Fruit fly (Drosophila melanogaster): ENCODE data around the gene CG3246.

The CG3246 gene

DNA sequence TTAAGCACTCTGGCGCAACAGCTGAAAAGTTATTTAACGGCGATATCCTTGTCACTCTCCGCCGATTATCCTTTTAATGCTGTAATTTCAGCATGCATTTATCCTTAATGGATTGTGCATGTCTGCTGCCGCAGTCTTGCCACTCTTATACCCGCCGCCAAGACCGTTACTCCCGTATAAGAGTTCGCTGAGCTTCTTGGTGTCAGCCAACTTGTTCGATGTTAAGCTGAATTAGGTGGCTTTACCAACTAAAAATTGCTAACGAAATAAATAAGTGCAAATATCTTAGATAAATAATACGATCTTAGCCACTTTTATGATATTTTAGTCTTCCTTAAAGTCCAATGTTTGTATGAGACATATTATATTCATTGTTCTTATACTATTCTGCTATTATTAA lies 20.6 kb downstream of the CG3246 start (continued):
- TF ChIP-seq cato (GFP tag; optimal IDR thresholded peaks at IDR 0.05; ENCODE audit: borderline replicate concordance), result no peak
- TF ChIP-seq Ets65A (GFP tag), result peak; percentile 1
- TF ChIP-seq ind (GFP tag; optimal IDR thresholded peaks at IDR 0.05), result no peak

DNA sequence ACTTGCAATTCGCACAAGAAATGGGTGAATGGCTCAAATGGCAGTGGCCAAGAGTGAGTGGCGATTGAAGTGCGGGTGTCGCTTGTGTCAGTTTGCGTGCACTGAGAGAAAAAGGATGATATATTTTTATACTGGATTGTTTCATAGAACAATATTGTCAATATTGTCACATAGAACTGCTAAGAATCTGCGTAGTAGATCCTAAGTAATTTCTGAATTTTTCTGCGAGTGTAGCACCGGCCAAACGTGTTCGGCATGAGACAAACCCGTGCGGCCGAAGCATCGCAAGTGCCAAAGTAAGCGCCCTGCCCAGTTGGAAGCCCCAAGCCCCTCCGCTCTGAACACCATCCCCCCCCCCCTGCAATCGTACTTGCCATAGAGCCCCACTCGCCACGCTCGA lies 21.4 kb downstream of the CG3246 start:
- TF ChIP-seq Pdp1 (GFP tag; optimal IDR thresholded peaks at IDR 0.05), result no peak
- TF ChIP-seq CG4282 (GFP tag; optimal IDR thresholded peaks at IDR 0.05), result no peak
- no peak for TF ChIP-seq yki (optimal IDR thresholded peaks at IDR 0.05)
- peak; percentile 21 for TF ChIP-seq Spps (tag; optimal IDR thresholded peaks at IDR 0.05)
- TF ChIP-seq Xbp1 (GFP tag; optimal IDR thresholded peaks at IDR 0.05), result peak; percentile 37
- peak; percentile 54; the same call in 1 of the 2 replicates for TF ChIP-seq Atf6 (GFP tag; IDR thresholded peaks at IDR 0.05)
- TF ChIP-seq NC2β (GFP tag; optimal IDR thresholded peaks at IDR 0.05), result peak; percentile 40
- TF ChIP-seq CG8924 (tag; optimal IDR thresholded peaks at IDR 0.05), result peak; percentile 55
- TF ChIP-seq CG6272 (GFP tag; IDR thresholded peaks at IDR 0.05), result no peak
- peak; percentile 69 for TF ChIP-seq CG12391 (tag; optimal IDR thresholded peaks at IDR 0.05)
- no peak for TF ChIP-seq ato (GFP tag; IDR thresholded peaks at IDR 0.05; ENCODE audit: partially characterized antibody)
- TF ChIP-seq exex (tag; optimal IDR thresholded peaks at IDR 0.05), result no peak
- TF ChIP-seq sc (optimal IDR thresholded peaks at IDR 0.05), result no peak
- TF ChIP-seq sc (GFP tag; optimal IDR thresholded peaks at IDR 0.05), result peak; percentile 52
- TF ChIP-seq Hmr (GFP tag; optimal IDR thresholded peaks at IDR 0.05), result peak; percentile 68
- peak; percentile 82 for TF ChIP-seq lmd (GFP tag; IDR thresholded peaks at IDR 0.05)
- TF ChIP-seq MTF-1 (GFP tag; optimal IDR thresholded peaks at IDR 0.05; ENCODE audit: borderline replicate concordance), result peak; percentile 43
- TF ChIP-seq wdn (GFP tag; IDR thresholded peaks at IDR 0.05), result peak; percentile 24; the same call in 1 of the 2 replicates
- no peak for TF ChIP-seq MBD-R2 (GFP tag; IDR thresholded peaks at IDR 0.05)
- no peak for TF ChIP-seq CG4328 (GFP tag; optimal IDR thresholded peaks at IDR 0.05)
- peak; percentile 46; the same call in 2 of the 3 replicates for TF ChIP-seq croc (GFP tag; conservative IDR thresholded peaks at IDR 0.05)
- TF ChIP-seq CG16779 (GFP tag; IDR thresholded peaks at IDR 0.05), result 0 out of 2 replicates have a peak, but pooled peaks have one; percentile 62
- peak; percentile 80 for TF ChIP-seq stc (GFP tag; IDR thresholded peaks at IDR 0.05)
- peak; percentile 7 for TF ChIP-seq psq (GFP tag; optimal IDR thresholded peaks at IDR 0.05)
- TF ChIP-seq CG18476 (GFP tag; optimal IDR thresholded peaks at IDR 0.05), result no peak
- no peak for TF ChIP-seq lbe (GFP tag; optimal IDR thresholded peaks at IDR 0.05)
- TF ChIP-seq ken (GFP tag; IDR thresholded peaks at IDR 0.05), result no peak
- TF ChIP-seq fd102C (GFP tag; optimal IDR thresholded peaks at IDR 0.05), result no peak
- TF ChIP-seq pfk (GFP tag; optimal IDR thresholded peaks at IDR 0.05), result no peak
- TF ChIP-seq mam (GFP tag; optimal IDR thresholded peaks at IDR 0.05), result peak; percentile 27
- TF ChIP-seq chn (GFP tag; optimal IDR thresholded peaks at IDR 0.05), result peak; percentile 54
- no peak for TF ChIP-seq ERR (GFP tag; optimal IDR thresholded peaks at IDR 0.05)
- peak; percentile 37 for TF ChIP-seq CG8281 (tag; optimal IDR thresholded peaks at IDR 0.05)
- TF ChIP-seq Nf-YA (GFP tag; IDR thresholded peaks at IDR 0.05), result peak; percentile 57
- peak; percentile 4 for TF ChIP-seq eyg (GFP tag; optimal IDR thresholded peaks at IDR 0.05)
- no peak for TF ChIP-seq mirr (GFP tag; optimal IDR thresholded peaks at IDR 0.05)
- TF ChIP-seq Dek (tag; optimal IDR thresholded peaks at IDR 0.05), result peak; percentile 30
- TF ChIP-seq Dip3 (GFP tag; optimal IDR thresholded peaks at IDR 0.05), result no peak
- TF ChIP-seq CG2678 (tag; optimal IDR thresholded peaks at IDR 0.05), result peak; percentile 74
- no peak for TF ChIP-seq sd (tag; optimal IDR thresholded peaks at IDR 0.05)
- TF ChIP-seq fu2 (GFP tag; optimal IDR thresholded peaks at IDR 0.05), result peak; percentile 34
- peak; percentile 58; the same call in 2 of the 3 replicates for TF ChIP-seq CG11560 (tag; IDR thresholded peaks at IDR 0.05)
- TF ChIP-seq Hr78 (GFP tag; optimal IDR thresholded peaks at IDR 0.05), result no peak
- TF ChIP-seq CG9817 (tag; optimal IDR thresholded peaks at IDR 0.05), result no peak
- TF ChIP-seq dati (GFP tag; IDR thresholded peaks at IDR 0.05), result peak; percentile 56; the same call in 1 of the 2 replicates
- TF ChIP-seq CG30431 (GFP tag; optimal IDR thresholded peaks at IDR 0.05), result peak; percentile 28
- TF ChIP-seq Myb (GFP tag; optimal IDR thresholded peaks at IDR 0.05), result peak; percentile 7
